Worm (Caenorhabditis elegans) whole organism, young adult: Measurements from ENCODE around the gene ZC449.5.

Experiments used
- Y79H2A.3 ChIP-seq: fragments of 200-800 bp; sonication (Bioruptor generic); conservative IDR thresholded peaks from 2 replicates; pipeline ENCODE4 v1.3.6; 2022; ENCODE audit warnings: missing genetic modification reagents, missing genetic modification characterization, missing compliant biosample characterization
- aptf-2 ChIP-seq: fragments of 200-800 bp; sonication (Bioruptor generic); conservative IDR thresholded peaks from 2 replicates; pipeline ENCODE4 v1.3.6; 2022; ENCODE audit warnings: missing genetic modification reagents, missing genetic modification characterization, missing compliant biosample characterization
- atf-7 ChIP-seq: sonication (generic microtip); optimal IDR thresholded peaks from 2 replicates; lab custom pipeline; 2017; ENCODE audit warnings: mild to moderate bottlenecking, missing genetic modification characterization, missing compliant biosample characterization
- bed-1 ChIP-seq: fragments of 200-800 bp; sonication (Bioruptor generic); IDR thresholded peaks from 2 replicates; pipeline ENCODE4 v1.3.6; 2022; ENCODE audit warnings: missing genetic modification reagents, missing genetic modification characterization, missing compliant biosample characterization
- lsy-27 ChIP-seq: sonication (generic microtip); optimal IDR thresholded peaks from 2 replicates; lab custom pipeline; 2017; ENCODE audit warnings: missing genetic modification characterization, mild to moderate bottlenecking, missing compliant biosample characterization, antibody characterized with exemption, missing genotype, borderline replicate concordance; ENCODE audit not compliant: insufficient read depth
- mxl-1 ChIP-seq: sonication (generic microtip); optimal IDR thresholded peaks from 2 replicates; lab custom pipeline; 2016; ENCODE audit warnings: missing genetic modification characterization, missing compliant biosample characterization
- pha-4 ChIP-seq: fragments of 150-350 bp; sonication (generic microtip); optimal IDR thresholded peaks from 2 replicates; lab custom pipeline; 2014; ENCODE audit warnings: missing biosample characterization, missing genetic modification reagents, missing genetic modification characterization
- rcor-1 ChIP-seq: fragments of 200-800 bp; sonication (Bioruptor generic); IDR thresholded peaks from 2 replicates; pipeline ENCODE4 v1.3.6; 2022; ENCODE audit warnings: missing genetic modification reagents, missing genetic modification characterization, missing compliant biosample characterization
- sdz-38 ChIP-seq: sonication (generic microtip); optimal IDR thresholded peaks from 2 replicates; lab custom pipeline; 2016; ENCODE audit warnings: missing genotype, missing genetic modification characterization, missing compliant biosample characterization
- snpc-1.1 ChIP-seq: sonication (generic microtip); optimal IDR thresholded peaks from 2 replicates; lab custom pipeline; 2017; ENCODE audit warnings: missing genetic modification characterization, mild to moderate bottlenecking, missing compliant biosample characterization, antibody characterized with exemption, moderate library complexity, missing genotype, missing genetic modification reagents; ENCODE audit not compliant: insufficient read depth
- unc-62 ChIP-seq: fragments of 150-350 bp; optimal IDR thresholded peaks from 2 replicates; lab custom pipeline; 2014; ENCODE audit warnings: missing biosample characterization, missing genetic modification reagents, missing genetic modification characterization

ce11 chrX:5013826-5014225 is 23.7 kb downstream of the ZC449.5 start, which contains the start of gene ZC449.7:
- no peak for TF ChIP-seq mxl-1
- TF ChIP-seq pha-4: no peak
- TF ChIP-seq atf-7: no peak
- TF ChIP-seq unc-62 (GFP tag; lab: Kevin White, UChicago): no peak
- no peak for TF ChIP-seq rcor-1 (GFP tag; lab: Robert Waterston, UW)
- no peak for TF ChIP-seq bed-1 (GFP tag; lab: Robert Waterston, UW)
- no peak for TF ChIP-seq Y79H2A.3
- no peak for TF ChIP-seq aptf-2 (GFP tag; lab: Robert Waterston, UW)
- TF ChIP-seq sdz-38 (tag; lab: Kevin White, UChicago): no peak
- no peak for TF ChIP-seq lsy-27 (tag; lab: Kevin White, UChicago)
- no peak for TF ChIP-seq snpc-1.1
